Worm (Caenorhabditis elegans): ENCODE results near the gene ppm-1.H.

ce11 chrIV:12304750-12305149 is 36.6 kb upstream of the ppm-1.H start:
- TF ChIP-seq unc-39 (tag; optimal IDR thresholded peaks at IDR 0.05), result no peak
- TF ChIP-seq pha-4 (tag; optimal IDR thresholded peaks at IDR 0.05), result no peak
- TF ChIP-seq elt-3 (tag; optimal IDR thresholded peaks at IDR 0.05), result no peak
- no peak for TF ChIP-seq zip-8 (tag; optimal IDR thresholded peaks at IDR 0.05)
- no peak for TF ChIP-seq mep-1 (tag; optimal IDR thresholded peaks at IDR 0.05)
- TF ChIP-seq unc-62 (GFP tag; optimal IDR thresholded peaks at IDR 0.05), result no peak
- no peak for TF ChIP-seq lin-13 (tag; optimal IDR thresholded peaks at IDR 0.05)
